Fruit fly (Drosophila melanogaster): ENCODE measurements around the gene orb2.

The orb2 gene

dm6 chr3L:8966324-8967011 is 12.2 kb upstream of the orb2 start, which contains the start of the genes CG5653 and CG5021:
TSS of gene CG5653 (minus strand) at chr3L:8966374.
TSS of gene CG5021 (plus strand) at chr3L:8966829.
- TF ChIP-seq Ets98B (GFP tag; IDR thresholded peaks at IDR 0.05) (no peak), CG32121 (GFP tag; IDR thresholded peaks at IDR 0.05) (no peak), CG14655 (GFP tag; optimal IDR thresholded peaks at IDR 0.05) (no peak), Snoo (tag; optimal IDR thresholded peaks at IDR 0.05) (no peak), gl (tag; optimal IDR thresholded peaks at IDR 0.05) (peak; percentile 3), CG8301 (tag; optimal IDR thresholded peaks at IDR 0.05) (no peak)

dm6 chr3L:8964458-8964857 is 10.2 kb upstream of the orb2 start, which contains the start of gene ValRS-m:
TSS of gene ValRS-m (minus strand) at chr3L:8964769.
- TF ChIP-seq Snoo (tag; optimal IDR thresholded peaks at IDR 0.05) (no peak), CG15710 (tag; optimal IDR thresholded peaks at IDR 0.05) (no peak), rn (GFP tag; IDR thresholded peaks at IDR 0.05) (no peak), Pif1A (GFP tag; optimal IDR thresholded peaks at IDR 0.05) (no peak), CG8301 (tag; optimal IDR thresholded peaks at IDR 0.05) (no peak), CG13204 (GFP tag; optimal IDR thresholded peaks at IDR 0.05) (no peak), Pif1B (GFP tag; optimal IDR thresholded peaks at IDR 0.05) (no peak), CG12605 (GFP tag; IDR thresholded peaks at IDR 0.05) (no peak), Ets98B (GFP tag; IDR thresholded peaks at IDR 0.05) (no peak), CG34367 (tag; optimal IDR thresholded peaks at IDR 0.05) (no peak), gl (tag; optimal IDR thresholded peaks at IDR 0.05) (no peak), CG8159 (tag; optimal IDR thresholded peaks at IDR 0.05) (no peak), CG32121 (GFP tag; IDR thresholded peaks at IDR 0.05) (no peak), CG10348 (GFP tag; IDR thresholded peaks at IDR 0.05) (no peak), fd96Ca (GFP tag; IDR thresholded peaks at IDR 0.05) (no peak), D1 (tag; optimal IDR thresholded peaks at IDR 0.05) (no peak), CG9948 (tag; optimal IDR thresholded peaks at IDR 0.05) (no peak), CG17806 (tag; optimal IDR thresholded peaks at IDR 0.05) (no peak)

- TF ChIP-seq CG13204 (GFP tag; optimal IDR thresholded peaks at IDR 0.05), result no peak
- TF ChIP-seq D1 (tag; optimal IDR thresholded peaks at IDR 0.05), result no peak
- TF ChIP-seq CG8301 (tag; optimal IDR thresholded peaks at IDR 0.05), result no peak
- no peak for TF ChIP-seq Pif1A (GFP tag; optimal IDR thresholded peaks at IDR 0.05)
- TF ChIP-seq CG34367 (tag; optimal IDR thresholded peaks at IDR 0.05), result no peak
- TF ChIP-seq CG32121 (GFP tag; IDR thresholded peaks at IDR 0.05), result no peak
These were observed 4.3 kb upstream of the orb2 start, which contains the start of gene CG13313 for dm6 chr3L:8958557-8958956. TSS of gene CG13313 (plus strand) at chr3L:8958857.

- TF ChIP-seq CG34367 (tag; optimal IDR thresholded peaks at IDR 0.05), result no peak
- no peak for TF ChIP-seq rn (GFP tag; IDR thresholded peaks at IDR 0.05)
- TF ChIP-seq CG15710 (tag; optimal IDR thresholded peaks at IDR 0.05), result no peak
These were observed 2.4 kb upstream of the orb2 start, which contains the start of gene mRpL12 for dm6 chr3L:8956669-8957068. TSS of gene mRpL12 (plus strand) at chr3L:8956791.

- no peak for TF ChIP-seq CG32121 (GFP tag; IDR thresholded peaks at IDR 0.05)
- no peak for TF ChIP-seq CG13204 (GFP tag; optimal IDR thresholded peaks at IDR 0.05)
- TF ChIP-seq CG14655 (GFP tag; optimal IDR thresholded peaks at IDR 0.05), result no peak
- no peak for TF ChIP-seq Ets98B (GFP tag; IDR thresholded peaks at IDR 0.05)
- TF ChIP-seq CG10348 (GFP tag; IDR thresholded peaks at IDR 0.05), result no peak
These were observed 936 bp upstream of the orb2 start for dm6 chr3L:8955199-8955598.

dm6 chr3L:8954648-8955033 is 378 bp upstream of the orb2 start, which contains the start of gene GNBP3:
TSS of gene GNBP3 (plus strand) at chr3L:8955021.
- TF ChIP-seq CG17806 (tag; optimal IDR thresholded peaks at IDR 0.05) (peak; percentile 92), CG10348 (GFP tag; IDR thresholded peaks at IDR 0.05) (no peak), Ets98B (GFP tag; IDR thresholded peaks at IDR 0.05) (peak; percentile 90), CG9948 (tag; optimal IDR thresholded peaks at IDR 0.05) (peak; percentile 88), Pif1B (GFP tag; optimal IDR thresholded peaks at IDR 0.05) (peak; percentile 97), CG12605 (GFP tag; IDR thresholded peaks at IDR 0.05) (peak; percentile 89), CG14655 (GFP tag; optimal IDR thresholded peaks at IDR 0.05) (peak; percentile 95), Pif1A (GFP tag; optimal IDR thresholded peaks at IDR 0.05) (no peak), EcR (GFP tag; optimal IDR thresholded peaks at IDR 0.05) (peak; percentile 85), D1 (tag; optimal IDR thresholded peaks at IDR 0.05) (no peak), gl (tag; optimal IDR thresholded peaks at IDR 0.05) (peak; percentile 83), CG15710 (tag; optimal IDR thresholded peaks at IDR 0.05) (peak; percentile 88), CG8159 (tag; optimal IDR thresholded peaks at IDR 0.05) (peak; percentile 94), Snoo (tag; optimal IDR thresholded peaks at IDR 0.05) (peak; percentile 96), CG13204 (GFP tag; optimal IDR thresholded peaks at IDR 0.05) (peak; percentile 84), rn (GFP tag; IDR thresholded peaks at IDR 0.05) (peak; percentile 42; the same call in 1 of the 2 replicates), CG8301 (tag; optimal IDR thresholded peaks at IDR 0.05) (peak; percentile 93), fd96Ca (GFP tag; IDR thresholded peaks at IDR 0.05) (peak; percentile 91), CG34367 (tag; optimal IDR thresholded peaks at IDR 0.05) (peak; percentile 88), CG4496 (GFP tag; IDR thresholded peaks at IDR 0.05) (peak; percentile 92), CG32121 (GFP tag; IDR thresholded peaks at IDR 0.05) (peak; percentile 20; the same call in 1 of the 2 replicates)
